Worm (Caenorhabditis elegans) whole organism, early embryonic: ENCODE results near the gene T28A11.4.

ENCODE experiments used
- ama-1 ChIP-seq: fragments of 150-350 bp; optimal IDR thresholded peaks from 2 replicates; lab custom pipeline; 2014
- ets-7 ChIP-seq: sonication (generic microtip); optimal IDR thresholded peaks from 2 replicates; lab custom pipeline; 2016; ENCODE audit warnings: missing genotype, missing genetic modification characterization, missing compliant biosample characterization
- tra-4 ChIP-seq: sonication (generic microtip); optimal IDR thresholded peaks from 2 replicates; lab custom pipeline; 2017; ENCODE audit warnings: missing genetic modification characterization, missing compliant biosample characterization

DNA sequence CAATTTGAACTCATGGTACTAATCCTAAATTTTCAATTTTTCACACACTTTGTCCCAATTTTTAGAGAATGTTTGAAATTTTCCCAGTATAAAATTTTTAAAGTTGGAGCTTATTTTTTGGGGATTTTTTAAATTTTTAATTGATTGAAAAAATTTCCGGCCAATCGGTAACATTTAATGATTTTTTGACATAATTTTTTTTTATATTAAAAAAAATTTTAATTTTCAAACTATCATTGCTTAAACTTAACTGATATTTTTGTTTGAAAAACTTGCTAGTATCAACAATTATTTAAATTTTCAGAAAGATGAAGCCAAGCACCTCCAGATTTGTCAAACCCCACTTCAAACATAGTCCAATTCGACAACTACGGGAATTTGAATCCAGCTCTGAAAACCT, 16.6 kb upstream of the T28A11.4 start, which contains the start of gene T28A11.22:
- TF ChIP-seq ets-7 (no peak), tra-4 (tag; lab: Kevin White, UChicago) (no peak), ama-1 (lab: Kevin White, UChicago) (no peak)
